Fruit fly (Drosophila melanogaster) Kc167 (cell line): Measurements from ENCODE around the gene Mkrn1.

Experiments used
- Myc ChIP-seq: fragments of >200 bp; optimal IDR thresholded peaks from 2 replicates; lab custom pipeline; 2017; ENCODE audit warnings: missing external identifiers
- Sin3A ChIP-seq: fragments of >200 bp; optimal IDR thresholded peaks from 2 replicates; lab custom pipeline; 2018; ENCODE audit warnings: missing external identifiers
- h ChIP-seq: fragments of >200 bp; optimal IDR thresholded peaks from 3 replicates; lab custom pipeline; 2018; ENCODE audit warnings: missing external identifiers
- insv ChIP-seq: fragments of >200 bp; optimal IDR thresholded peaks from 3 replicates; lab custom pipeline; 2018; ENCODE audit warnings: missing external identifiers
- psq ChIP-seq: fragments of >200 bp; optimal IDR thresholded peaks from 2 replicates; lab custom pipeline; 2017; ENCODE audit warnings: missing external identifiers
- ttk ChIP-seq: sonication (Bioruptor generic); optimal IDR thresholded peaks from 2 replicates; lab custom pipeline; 2017; ENCODE audit warnings: missing external identifiers

The Mkrn1 gene

dm6 chr3L:21515823-21516715, 17.4 kb downstream of the Mkrn1 start, which contains the start of the genes SAK and Cdk12:
SAK (minus strand) TSS chr3L:21515887.
Cdk12 (plus strand) TSS chr3L:21516306.
- TF ChIP-seq ttk (no peak), Myc (no peak), h (lab: Kevin White, UChicago) (no peak), psq (lab: Kevin White, UChicago) (no peak), insv (lab: Kevin White, UChicago) (no peak), Sin3A (lab: Kevin White, UChicago) (no peak)

dm6 chr3L:21509488-21510122, 23.9 kb downstream of the Mkrn1 start:
- no peak for TF ChIP-seq Myc
- TF ChIP-seq Sin3A (lab: Kevin White, UChicago): no peak
- no peak for TF ChIP-seq ttk
- no peak for TF ChIP-seq psq (lab: Kevin White, UChicago)
- no peak for TF ChIP-seq insv (lab: Kevin White, UChicago)
- no peak for TF ChIP-seq h (lab: Kevin White, UChicago)

dm6 chr3L:21508621-21509020, 24.9 kb downstream of the Mkrn1 start:
- no peak for TF ChIP-seq Myc
- TF ChIP-seq Sin3A (lab: Kevin White, UChicago): no peak
- TF ChIP-seq h (lab: Kevin White, UChicago): no peak
- no peak for TF ChIP-seq psq (lab: Kevin White, UChicago)
- no peak for TF ChIP-seq ttk
- TF ChIP-seq insv (lab: Kevin White, UChicago): no peak

dm6 chr3L:21507955-21508354, 25.6 kb downstream of the Mkrn1 start:
- TF ChIP-seq psq (lab: Kevin White, UChicago) (no peak), ttk (no peak), Myc (no peak), insv (lab: Kevin White, UChicago) (no peak), h (lab: Kevin White, UChicago) (no peak), Sin3A (lab: Kevin White, UChicago) (no peak)

- TF ChIP-seq insv (lab: Kevin White, UChicago) (no peak), ttk (no peak)
Measured at dm6 chr3L:21507354-21507928, 26.1 kb downstream of the Mkrn1 start, which contains the start of the genes Glg1 and M6. Glg1 (minus strand) TSS chr3L:21507538. M6 (plus strand) TSS chr3L:21507852.

dm6 chr3L:21501928-21502327, 31.6 kb downstream of the Mkrn1 start:
- no peak for TF ChIP-seq h (lab: Kevin White, UChicago)
- no peak for TF ChIP-seq Myc
- no peak for TF ChIP-seq insv (lab: Kevin White, UChicago)
- no peak for TF ChIP-seq Sin3A (lab: Kevin White, UChicago)
- TF ChIP-seq psq (lab: Kevin White, UChicago): no peak

dm6 chr3L:21501172-21501571, 32.3 kb downstream of the Mkrn1 start, which contains the start of gene Est-Q:
Est-Q (plus strand) TSS chr3L:21501421.
- no peak for TF ChIP-seq insv (lab: Kevin White, UChicago)
- no peak for TF ChIP-seq Sin3A (lab: Kevin White, UChicago)
- TF ChIP-seq Myc: no peak

dm6 chr3L:21496865-21497634, 36.5 kb downstream of the Mkrn1 start, which contains the start of gene Hr78:
Hr78 (minus strand) TSS chr3L:21497494.
- no peak for TF ChIP-seq psq (lab: Kevin White, UChicago)
- no peak for TF ChIP-seq insv (lab: Kevin White, UChicago)
- TF ChIP-seq h (lab: Kevin White, UChicago): no peak
- no peak for TF ChIP-seq Myc
- TF ChIP-seq ttk: no peak
- TF ChIP-seq Sin3A (lab: Kevin White, UChicago): no peak

dm6 chr3L:21496502-21496864, 37.0 kb downstream of the Mkrn1 start:
- TF ChIP-seq h (lab: Kevin White, UChicago): no peak
- TF ChIP-seq psq (lab: Kevin White, UChicago): no peak
- TF ChIP-seq Sin3A (lab: Kevin White, UChicago): no peak
- no peak for TF ChIP-seq ttk

- TF ChIP-seq ttk (no peak), h (lab: Kevin White, UChicago) (no peak), psq (lab: Kevin White, UChicago) (no peak)
Measured at dm6 chr3L:21492723-21493316, 40.7 kb downstream of the Mkrn1 start, which contains the start of the genes CG7202 and CG7519. CG7202 (minus strand) TSS chr3L:21492773. CG7519 (plus strand) TSS chr3L:21493083.

- no peak for TF ChIP-seq Myc
- TF ChIP-seq Sin3A (lab: Kevin White, UChicago): no peak
- no peak for TF ChIP-seq insv (lab: Kevin White, UChicago)
- no peak for TF ChIP-seq ttk
- TF ChIP-seq psq (lab: Kevin White, UChicago): no peak
- TF ChIP-seq h (lab: Kevin White, UChicago): no peak
Measured at dm6 chr3L:21490486-21490885, 43.0 kb downstream of the Mkrn1 start, which contains the start of gene Neu2. Neu2 (minus strand) TSS chr3L:21490586.
